Worm (Caenorhabditis elegans): ENCODE results near the gene sru-42.

The sru-42 gene

DNA sequence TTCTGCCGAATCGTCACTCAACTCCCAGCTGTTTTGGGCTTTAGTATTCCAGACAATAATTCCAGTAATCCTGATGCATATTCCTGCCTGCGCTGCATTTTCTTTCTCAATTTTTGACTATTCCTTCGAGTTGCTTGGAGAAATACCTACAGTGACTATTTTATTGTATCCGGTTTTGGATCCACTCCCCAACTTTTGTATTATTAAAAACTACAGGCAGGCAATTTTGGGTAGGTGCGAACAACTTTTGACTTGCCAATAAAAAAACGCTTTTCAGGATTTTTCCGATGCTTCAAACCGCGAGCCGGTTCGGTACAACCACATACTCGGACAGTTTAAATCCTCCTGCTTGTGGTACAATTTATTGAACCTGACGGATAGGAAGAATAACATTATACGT lies 35.7 kb upstream of the sru-42 start:
- TF ChIP-seq ama-1 (optimal IDR thresholded peaks at IDR 0.05) (no peak), egl-27 (tag; optimal IDR thresholded peaks at IDR 0.05) (no peak), nhr-67 (tag; optimal IDR thresholded peaks at IDR 0.05) (no peak), snpc-4 (tag; optimal IDR thresholded peaks at IDR 0.05) (no peak), zag-1 (tag; optimal IDR thresholded peaks at IDR 0.05) (no peak), nhr-28 (tag; optimal IDR thresholded peaks at IDR 0.05) (no peak), pqm-1 (tag; optimal IDR thresholded peaks at IDR 0.05) (no peak), ztf-11 (tag; optimal IDR thresholded peaks at IDR 0.05) (no peak), lin-15B (tag; optimal IDR thresholded peaks at IDR 0.05) (no peak), unc-39 (tag; optimal IDR thresholded peaks at IDR 0.05) (no peak), R02D3.7 (tag; optimal IDR thresholded peaks at IDR 0.05) (no peak), nhr-43 (tag; optimal IDR thresholded peaks at IDR 0.05; ENCODE audit: poor library complexity, severe bottlenecking) (no peak), pha-4 (tag; optimal IDR thresholded peaks at IDR 0.05) (no peak), unc-62 (GFP tag; optimal IDR thresholded peaks at IDR 0.05) (no peak), nhr-76 (tag; optimal IDR thresholded peaks at IDR 0.05) (no peak), eor-1 (tag; optimal IDR thresholded peaks at IDR 0.05) (no peak), lin-39 (tag; optimal IDR thresholded peaks at IDR 0.05) (no peak)

DNA sequence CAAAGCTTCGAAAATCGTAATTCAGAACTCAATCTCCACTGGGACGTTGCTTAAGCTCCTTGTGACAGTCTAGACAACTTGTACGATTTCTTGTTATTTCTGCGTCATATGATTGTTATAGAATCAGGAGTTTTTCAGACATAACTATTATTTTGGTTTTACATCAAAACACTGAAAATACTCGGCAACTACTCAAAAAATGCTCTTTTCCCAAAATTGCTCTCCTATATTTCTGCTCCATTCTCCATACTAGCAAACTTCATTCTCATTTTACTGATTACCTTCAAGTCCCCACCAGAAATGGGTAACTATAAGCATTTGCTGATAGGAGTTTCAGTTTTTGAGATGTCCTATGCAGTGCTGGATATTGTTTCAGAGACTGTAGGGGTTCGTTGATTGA lies 28.7 kb upstream of the sru-42 start, which contains the start of gene C55A1.1:
Gene C55A1.1, plus strand, starts transcription at position 301 of the 400 bp plus-strand sequence.
- no peak for TF ChIP-seq lin-39 (tag; optimal IDR thresholded peaks at IDR 0.05)
- TF ChIP-seq nhr-25 (tag; optimal IDR thresholded peaks at IDR 0.05): no peak
- TF ChIP-seq R02D3.7 (tag; optimal IDR thresholded peaks at IDR 0.05): no peak
- TF ChIP-seq ceh-82 (tag; optimal IDR thresholded peaks at IDR 0.05): no peak
- no peak for TF ChIP-seq tbx-2 (tag; optimal IDR thresholded peaks at IDR 0.05)
- TF ChIP-seq unc-62 (GFP tag; optimal IDR thresholded peaks at IDR 0.05): no peak
- TF ChIP-seq zag-1 (tag; optimal IDR thresholded peaks at IDR 0.05): no peak
- TF ChIP-seq nhr-76 (tag; optimal IDR thresholded peaks at IDR 0.05): no peak
- TF ChIP-seq egl-5 (tag; optimal IDR thresholded peaks at IDR 0.05): no peak
- TF ChIP-seq ceh-9 (tag; optimal IDR thresholded peaks at IDR 0.05): no peak
- no peak for TF ChIP-seq fos-1 (tag; optimal IDR thresholded peaks at IDR 0.05)
- TF ChIP-seq unc-39 (tag; optimal IDR thresholded peaks at IDR 0.05): no peak
- no peak for TF ChIP-seq nhr-11 (tag; optimal IDR thresholded peaks at IDR 0.05)
- no peak for TF ChIP-seq ztf-11 (tag; optimal IDR thresholded peaks at IDR 0.05)

DNA sequence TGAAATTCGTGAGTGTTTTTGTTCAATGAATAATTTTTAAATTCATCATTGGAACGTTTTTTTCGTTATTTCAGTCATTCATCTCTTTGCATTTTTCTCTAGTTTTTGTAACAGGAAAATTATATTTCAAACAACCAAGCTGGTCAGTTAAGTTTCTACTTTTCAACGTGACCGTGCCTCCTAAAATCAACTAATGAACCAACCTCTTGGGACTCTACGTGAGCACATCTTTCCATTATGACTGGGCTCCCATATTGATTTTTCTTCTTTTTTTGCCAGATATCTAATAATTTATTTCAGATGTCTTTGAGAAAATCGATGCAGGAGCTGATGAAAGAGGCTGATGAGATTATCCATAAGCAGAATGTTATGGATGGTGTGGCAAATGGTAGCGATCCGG lies 24.7 kb upstream of the sru-42 start, which contains the start of gene C55A1.11:
Gene C55A1.11, plus strand, starts transcription at position 301 of the 400 bp plus-strand sequence.
- no peak for TF ChIP-seq nhr-67 (tag; optimal IDR thresholded peaks at IDR 0.05)
- no peak for TF ChIP-seq ceh-82 (tag; optimal IDR thresholded peaks at IDR 0.05)
- no peak for TF ChIP-seq daf-12 (tag; optimal IDR thresholded peaks at IDR 0.05)
- TF ChIP-seq fkh-10 (GFP tag; optimal IDR thresholded peaks at IDR 0.05): no peak
- TF ChIP-seq nhr-25 (tag; optimal IDR thresholded peaks at IDR 0.05): no peak
- TF ChIP-seq ztf-4 (tag; optimal IDR thresholded peaks at IDR 0.05): no peak
- TF ChIP-seq ceh-16 (tag; optimal IDR thresholded peaks at IDR 0.05): no peak

DNA sequence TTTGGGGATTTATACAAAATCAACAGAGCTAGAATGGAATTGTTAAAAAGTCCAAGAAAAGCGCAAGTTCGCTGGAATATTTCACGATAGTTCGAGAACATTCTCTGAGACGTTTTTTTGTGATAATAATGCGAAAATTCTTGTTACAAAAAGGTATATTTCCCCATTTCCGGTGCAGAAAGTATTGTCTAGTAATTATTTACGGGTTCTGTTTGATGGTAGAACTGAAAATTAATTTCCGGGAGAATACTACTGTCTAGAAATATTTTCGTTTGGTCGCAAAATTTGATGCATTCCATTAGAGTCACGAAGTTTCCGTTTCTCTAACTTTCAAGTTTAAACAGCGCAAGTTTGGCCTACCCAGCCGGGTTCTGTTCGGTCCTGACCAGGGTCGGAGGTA lies 20.7 kb upstream of the sru-42 start, which contains the start of gene str-248:
Gene str-248, minus strand, starts transcription at position 101 of the 400 bp plus-strand sequence.
- TF ChIP-seq nhr-28 (tag; optimal IDR thresholded peaks at IDR 0.05) (no peak), eor-1 (tag; optimal IDR thresholded peaks at IDR 0.05) (no peak), nhr-76 (tag; optimal IDR thresholded peaks at IDR 0.05) (no peak), egl-5 (tag; optimal IDR thresholded peaks at IDR 0.05) (no peak), pha-4 (tag; optimal IDR thresholded peaks at IDR 0.05) (no peak), ztf-4 (tag; optimal IDR thresholded peaks at IDR 0.05) (no peak), fos-1 (tag; optimal IDR thresholded peaks at IDR 0.05) (no peak), elt-3 (tag; optimal IDR thresholded peaks at IDR 0.05) (no peak), R02D3.7 (tag; optimal IDR thresholded peaks at IDR 0.05) (no peak), fkh-2 (tag; optimal IDR thresholded peaks at IDR 0.05) (no peak), jun-1 (tag; optimal IDR thresholded peaks at IDR 0.05) (no peak)

DNA sequence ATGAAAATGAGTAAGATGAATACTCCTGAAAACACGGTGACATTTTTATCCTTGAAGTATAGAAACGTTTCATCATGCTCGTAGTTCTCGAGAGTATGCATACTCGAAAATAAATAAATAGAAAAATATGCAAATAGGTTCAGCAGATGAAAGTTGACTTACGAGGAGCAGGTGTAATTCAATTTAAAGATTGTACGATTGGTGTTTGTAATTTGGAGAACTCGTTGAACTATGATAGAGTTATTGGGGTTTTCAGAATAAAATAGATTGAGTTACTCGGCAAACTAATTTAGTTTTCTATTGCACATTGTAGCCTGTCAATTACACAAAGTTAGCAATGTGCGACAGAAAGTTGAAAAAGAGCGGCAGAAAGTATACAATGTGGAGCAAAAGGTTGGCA lies 11.4 kb upstream of the sru-42 start, which contains the start of gene srz-44:
Gene srz-44, minus strand, starts transcription at position 101 of the 400 bp plus-strand sequence.
- TF ChIP-seq lin-15B (tag; optimal IDR thresholded peaks at IDR 0.05): no peak
- TF ChIP-seq lsy-12 (tag; optimal IDR thresholded peaks at IDR 0.05): no peak
- TF ChIP-seq nhr-12 (tag; optimal IDR thresholded peaks at IDR 0.05): no peak
- TF ChIP-seq snpc-4 (tag; optimal IDR thresholded peaks at IDR 0.05): no peak
- TF ChIP-seq nhr-11 (tag; optimal IDR thresholded peaks at IDR 0.05): no peak
- no peak for TF ChIP-seq nhr-25 (tag; optimal IDR thresholded peaks at IDR 0.05)
- no peak for TF ChIP-seq fkh-2 (tag; optimal IDR thresholded peaks at IDR 0.05)
- TF ChIP-seq ceh-82 (tag; optimal IDR thresholded peaks at IDR 0.05): no peak
- TF ChIP-seq unc-39 (tag; optimal IDR thresholded peaks at IDR 0.05): no peak
- TF ChIP-seq ceh-9 (tag; optimal IDR thresholded peaks at IDR 0.05): no peak
